Worm (Caenorhabditis elegans): ENCODE results near the gene R02D5.10.

- TF ChIP-seq rec-8 (tag; optimal IDR thresholded peaks at IDR 0.05) (no peak), mes-4 (tag; optimal IDR thresholded peaks at IDR 0.05) (no peak), ztf-26 (tag; optimal IDR thresholded peaks at IDR 0.05) (no peak), nfya-1 (tag; optimal IDR thresholded peaks at IDR 0.05; ENCODE audit: borderline replicate concordance, insufficient read depth) (no peak), efl-1 (GFP tag; optimal IDR thresholded peaks at IDR 0.05) (no peak), hsf-1 (GFP tag; IDR thresholded peaks at IDR 0.05) (no peak), unc-62 (GFP tag; optimal IDR thresholded peaks at IDR 0.05) (no peak), unc-130 (GFP tag; optimal IDR thresholded peaks at IDR 0.05) (no peak), nhr-120 (GFP tag; IDR thresholded peaks at IDR 0.05) (no peak), lsy-27 (tag; optimal IDR thresholded peaks at IDR 0.05; ENCODE audit: borderline replicate concordance, insufficient read depth) (no peak)
Measured at ce11 chrV:14518010-14518409, 35.9 kb downstream of the R02D5.10 start, which contains the start of gene R02D5.6.

Measured in whole organism, young adult.